Fruit fly (Drosophila melanogaster) whole organism, embryonic: ENCODE measurements around the gene Tps1.

Experiments used
- Atf6 ChIP-seq: fragments of 200-800 bp; sonication (Bioruptor generic); IDR thresholded peaks from 2 replicates; pipeline ENCODE4 v1.3.6; 2022; ENCODE audit warnings: missing biosample characterization, missing genetic modification characterization
- CG12071 ChIP-seq: fragments of 200-800 bp; sonication (Bioruptor generic); optimal IDR thresholded peaks from 3 replicates; lab custom pipeline; 2018; ENCODE audit warnings: missing biosample characterization, mild to moderate bottlenecking, missing genetic modification characterization
- CG15073 ChIP-seq: fragments of 200-800 bp; sonication (Bioruptor generic); optimal IDR thresholded peaks from 2 replicates; lab custom pipeline; 2016; ENCODE audit warnings: missing biosample characterization, missing genetic modification characterization
- CG15514 ChIP-seq: fragments of 200-800 bp; sonication (Bioruptor generic); optimal IDR thresholded peaks from 3 replicates; lab custom pipeline; 2017; ENCODE audit warnings: missing biosample characterization, missing genetic modification characterization, mild to moderate bottlenecking, moderate library complexity, missing genetic modification reagents
- CG18599 ChIP-seq: fragments of 200-800 bp; sonication (Bioruptor generic); optimal IDR thresholded peaks from 3 replicates; lab custom pipeline; 2017; ENCODE audit warnings: missing biosample characterization, missing genetic modification characterization, mild to moderate bottlenecking, moderate library complexity, missing genetic modification reagents
- CG34376 ChIP-seq: fragments of 200-800 bp; sonication (Bioruptor generic); optimal IDR thresholded peaks from 2 replicates; lab custom pipeline; 2018; ENCODE audit warnings: missing biosample characterization, mild to moderate bottlenecking, missing genetic modification characterization
- CG4820 ChIP-seq: fragments of 200-800 bp; sonication (Bioruptor generic); optimal IDR thresholded peaks from 3 replicates; lab custom pipeline; 2016; ENCODE audit warnings: missing biosample characterization, missing genetic modification characterization
- CG7839 ChIP-seq: fragments of 200-800 bp; sonication (Bioruptor generic); optimal IDR thresholded peaks from 3 replicates; lab custom pipeline; 2018; ENCODE audit warnings: missing biosample characterization, mild to moderate bottlenecking, missing genetic modification characterization, moderate library complexity
- CG7987 ChIP-seq: fragments of 200-800 bp; sonication (Bioruptor generic); optimal IDR thresholded peaks from 2 replicates; lab custom pipeline; 2018; ENCODE audit warnings: missing biosample characterization, mild to moderate bottlenecking, missing genetic modification characterization, moderate library complexity
- CG8290 ChIP-seq, 3 experiments: fragments of 200-800 bp; sonication (Bioruptor generic); optimal IDR thresholded peaks; 2 replicates each; lab custom pipeline; 2016 to 2019; ENCODE audit warnings: missing biosample characterization in 3 of 3, missing genetic modification characterization in 3 of 3, mild to moderate bottlenecking in 2 of 3, moderate library complexity in 1 of 3
- Dfd ChIP-seq, 2 experiments: fragments of >200 bp; optimal IDR thresholded peaks; 2 replicates each; lab custom pipeline; 2017; ENCODE audit warnings: missing biosample characterization in 2 of 2, missing genetic modification characterization in 2 of 2
- Eip74EF ChIP-seq, 2 experiments: fragments of 200-800 bp in 1 of 2; fragments of >200 bp in 1 of 2; sonication (Bioruptor generic) in 1 of 2; optimal IDR thresholded peaks; 2 replicates each; lab custom pipeline; 2017 to 2019; ENCODE audit warnings: missing biosample characterization in 2 of 2, missing genetic modification characterization in 2 of 2, mild to moderate bottlenecking in 1 of 2, moderate library complexity in 1 of 2
- HHEX ChIP-seq: fragments of 200-800 bp; sonication (Bioruptor generic); optimal IDR thresholded peaks from 3 replicates; lab custom pipeline; 2017; ENCODE audit warnings: missing biosample characterization, mild to moderate bottlenecking, missing genetic modification characterization, missing genetic modification reagents
- Hey ChIP-seq: fragments of 200-800 bp; sonication (Bioruptor generic); optimal IDR thresholded peaks from 3 replicates; lab custom pipeline; 2018; ENCODE audit warnings: missing biosample characterization, mild to moderate bottlenecking, missing genetic modification characterization
- HmgZ ChIP-seq: fragments of 200-800 bp; sonication (Bioruptor generic); optimal IDR thresholded peaks from 2 replicates; lab custom pipeline; 2018; ENCODE audit warnings: missing biosample characterization, mild to moderate bottlenecking, missing genetic modification characterization
- Med ChIP-seq: fragments of 200-800 bp; sonication (Bioruptor generic); peaks from one replicate; lab custom pipeline; 2016; ENCODE audit warnings: missing biosample characterization, missing genetic modification characterization, mild to moderate bottlenecking, inconsistent platforms, moderate library complexity
- Pdp1 ChIP-seq, 2 experiments: fragments of 200-800 bp; sonication (Bioruptor generic); optimal IDR thresholded peaks; 3 replicates each; lab custom pipeline; 2016; ENCODE audit warnings: missing biosample characterization in 2 of 2, missing genetic modification characterization in 2 of 2, mild to moderate bottlenecking in 1 of 2, moderate library complexity in 1 of 2
- Poxn ChIP-seq: fragments of 200-800 bp; sonication (Bioruptor generic); IDR thresholded peaks from 2 replicates; pipeline ENCODE4 v1.3.6; 2022; ENCODE audit warnings: missing biosample characterization, missing genetic modification characterization
- Rfx ChIP-seq: fragments of 200-800 bp; sonication (Bioruptor generic); IDR thresholded peaks from 2 replicates; pipeline ENCODE4 v1.3.6; 2022; ENCODE audit warnings: missing biosample characterization, missing genetic modification characterization
- Scr ChIP-seq: fragments of 200-800 bp; sonication (Bioruptor generic); IDR thresholded peaks from 2 replicates; pipeline ENCODE4 v1.3.6; 2022; ENCODE audit warnings: missing biosample characterization, missing genetic modification characterization; ENCODE audit not compliant: partially characterized antibody
- bsh ChIP-seq, 2 experiments: fragments of 200-800 bp; sonication (Bioruptor generic); optimal IDR thresholded peaks; 2 replicates each; lab custom pipeline; 2017 to 2018; ENCODE audit warnings: mild to moderate bottlenecking in 2 of 2, missing biosample characterization in 2 of 2, missing genetic modification characterization in 2 of 2, moderate library complexity in 1 of 2
- cg ChIP-seq: fragments of 200-800 bp; sonication (Bioruptor generic); optimal IDR thresholded peaks from 3 replicates; lab custom pipeline; 2019; ENCODE audit warnings: missing biosample characterization, mild to moderate bottlenecking, missing genetic modification characterization, moderate library complexity
- chinmo ChIP-seq: fragments of 200-800 bp; sonication (Bioruptor generic); IDR thresholded peaks from 4 replicates; pipeline ENCODE4 v1.3.6; 2022; ENCODE audit warnings: missing biosample characterization, missing genetic modification characterization; ENCODE audit not compliant: partially characterized antibody
- ci ChIP-seq: fragments of 200-800 bp; sonication (Bioruptor generic); IDR thresholded peaks from 3 replicates; pipeline ENCODE4 v1.3.6; 2022; ENCODE audit warnings: missing biosample characterization, missing genetic modification characterization
- crp ChIP-seq, 2 experiments: fragments of 200-800 bp; sonication (Bioruptor generic); optimal IDR thresholded peaks; 2 replicates in 1 of 2; 3 replicates in 1 of 2; lab custom pipeline; 2017; ENCODE audit warnings: missing biosample characterization in 2 of 2, missing genetic modification characterization in 2 of 2, mild to moderate bottlenecking in 1 of 2, moderate library complexity in 1 of 2
- ewg ChIP-seq: fragments of 200-800 bp; sonication (Bioruptor generic); optimal IDR thresholded peaks from 3 replicates; lab custom pipeline; 2017; ENCODE audit warnings: mild to moderate bottlenecking, missing biosample characterization, missing genetic modification reagents, missing genetic modification characterization
- exex ChIP-seq: fragments of 200-800 bp; sonication (Bioruptor generic); optimal IDR thresholded peaks from 4 replicates; lab custom pipeline; 2018; ENCODE audit warnings: missing biosample characterization, mild to moderate bottlenecking, missing genetic modification characterization, moderate library complexity
- grn ChIP-seq: fragments of 200-800 bp; sonication (Bioruptor generic); optimal IDR thresholded peaks from 3 replicates; lab custom pipeline; 2017; ENCODE audit warnings: missing biosample characterization, missing genetic modification characterization
- gro ChIP-seq: fragments of 200-800 bp; sonication (Bioruptor generic); optimal IDR thresholded peaks from 2 replicates; lab custom pipeline; 2016; ENCODE audit warnings: missing biosample characterization, missing genetic modification characterization
- gsb-n ChIP-seq: fragments of 200-800 bp; sonication (Bioruptor generic); optimal IDR thresholded peaks from 3 replicates; lab custom pipeline; 2018; ENCODE audit warnings: missing biosample characterization, mild to moderate bottlenecking, missing genetic modification characterization
- ham ChIP-seq: fragments of 200-800 bp; sonication (Bioruptor generic); IDR thresholded peaks from 2 replicates; pipeline ENCODE4 v1.3.6; 2022; ENCODE audit warnings: missing biosample characterization, missing genetic modification characterization
- lab ChIP-seq: fragments of 200-800 bp; sonication (Bioruptor generic); optimal IDR thresholded peaks from 3 replicates; lab custom pipeline; 2017; ENCODE audit warnings: missing biosample characterization, missing genetic modification characterization, mild to moderate bottlenecking, moderate library complexity, missing genetic modification reagents
- maf-S ChIP-seq: fragments of 200-800 bp; sonication (Bioruptor generic); optimal IDR thresholded peaks from 2 replicates; lab custom pipeline; 2016; ENCODE audit warnings: missing biosample characterization, missing genetic modification characterization
- mirr ChIP-seq: fragments of 200-800 bp; sonication (Bioruptor generic); optimal IDR thresholded peaks from 3 replicates; lab custom pipeline; 2018; ENCODE audit warnings: missing biosample characterization, mild to moderate bottlenecking, missing genetic modification characterization
- nom ChIP-seq: fragments of 200-800 bp; sonication (Bioruptor generic); optimal IDR thresholded peaks from 2 replicates; lab custom pipeline; 2017; ENCODE audit warnings: missing biosample characterization, missing genetic modification characterization, mild to moderate bottlenecking, moderate library complexity, missing genetic modification reagents
- otp ChIP-seq: fragments of 200-800 bp; sonication (Bioruptor generic); IDR thresholded peaks from 3 replicates; pipeline ENCODE4, ENCODE4 v1.3.6; 2022; ENCODE audit warnings: missing biosample characterization, missing genetic modification characterization
- peb ChIP-seq: fragments of 200-800 bp; sonication (Bioruptor generic); IDR thresholded peaks from 2 replicates; pipeline ENCODE4 v1.3.6; 2022; ENCODE audit warnings: missing biosample characterization, missing genetic modification characterization
- sd ChIP-seq: fragments of 200-800 bp; sonication (Bioruptor generic); optimal IDR thresholded peaks from 3 replicates; lab custom pipeline; 2018; ENCODE audit warnings: missing biosample characterization, mild to moderate bottlenecking, missing genetic modification characterization, moderate library complexity
- sens ChIP-seq: fragments of 200-800 bp; sonication (Bioruptor generic); peaks from one replicate; lab custom pipeline; 2016; ENCODE audit warnings: missing biosample characterization, missing genetic modification characterization
- sens-2 ChIP-seq: fragments of 200-800 bp; sonication (Bioruptor generic); IDR thresholded peaks from 2 replicates; pipeline ENCODE4 v1.3.6; 2022; ENCODE audit warnings: missing biosample characterization, missing genetic modification characterization
- slou ChIP-seq: fragments of 200-800 bp; sonication (Bioruptor generic); optimal IDR thresholded peaks from 3 replicates; lab custom pipeline; 2016; ENCODE audit warnings: missing biosample characterization, missing genetic modification characterization
- sug ChIP-seq: fragments of 200-800 bp; optimal IDR thresholded peaks from 2 replicates; lab custom pipeline; 2019; ENCODE audit warnings: missing biosample characterization, mild to moderate bottlenecking, missing genetic modification characterization, moderate library complexity
- unpg ChIP-seq: fragments of 200-800 bp; sonication (Bioruptor generic); optimal IDR thresholded peaks from 3 replicates; lab custom pipeline; 2018; ENCODE audit warnings: missing biosample characterization, mild to moderate bottlenecking, missing genetic modification characterization, moderate library complexity

Gene Tps1

DNA sequence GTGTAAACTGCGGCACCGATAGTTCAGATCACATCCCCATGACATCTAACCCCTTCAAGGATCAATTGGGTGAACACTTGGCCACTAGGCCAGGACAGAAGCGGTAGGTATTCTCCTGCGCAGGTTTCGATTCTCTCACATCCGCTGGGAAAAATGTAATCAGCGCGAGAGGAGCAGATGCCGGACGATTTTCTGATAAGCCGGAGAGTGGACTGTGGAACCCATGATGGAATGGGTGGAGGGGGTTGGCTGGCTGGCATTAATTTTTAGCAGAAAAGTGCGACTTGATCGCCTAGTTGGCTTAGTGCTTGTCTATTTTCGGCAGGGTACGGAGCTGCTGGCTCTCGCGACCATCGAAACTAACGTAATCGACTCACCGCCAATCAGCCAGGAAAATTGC, at the start of gene Tps1:
Gene Tps1, plus strand, starts transcription at position 301 of the 400 bp plus-strand sequence.
- TF ChIP-seq grn (GFP tag; lab: Kevin White, UChicago) (no peak), nom (GFP tag; lab: Kevin White, UChicago) (peak; percentile 42), ham (GFP tag; lab: Robert Waterston, UW) (0 out of 2 replicates have a peak, but pooled peaks have one; percentile 12), CG7987 (no peak), sug (tag; lab: Kevin White, UChicago) (peak; percentile 6), CG34376 (GFP tag; lab: Kevin White, UChicago) (peak; percentile 64), CG7839 (tag; lab: Kevin White, UChicago) (no peak)
- TF ChIP-seq, all 482 proteins: peak for 4

DNA sequence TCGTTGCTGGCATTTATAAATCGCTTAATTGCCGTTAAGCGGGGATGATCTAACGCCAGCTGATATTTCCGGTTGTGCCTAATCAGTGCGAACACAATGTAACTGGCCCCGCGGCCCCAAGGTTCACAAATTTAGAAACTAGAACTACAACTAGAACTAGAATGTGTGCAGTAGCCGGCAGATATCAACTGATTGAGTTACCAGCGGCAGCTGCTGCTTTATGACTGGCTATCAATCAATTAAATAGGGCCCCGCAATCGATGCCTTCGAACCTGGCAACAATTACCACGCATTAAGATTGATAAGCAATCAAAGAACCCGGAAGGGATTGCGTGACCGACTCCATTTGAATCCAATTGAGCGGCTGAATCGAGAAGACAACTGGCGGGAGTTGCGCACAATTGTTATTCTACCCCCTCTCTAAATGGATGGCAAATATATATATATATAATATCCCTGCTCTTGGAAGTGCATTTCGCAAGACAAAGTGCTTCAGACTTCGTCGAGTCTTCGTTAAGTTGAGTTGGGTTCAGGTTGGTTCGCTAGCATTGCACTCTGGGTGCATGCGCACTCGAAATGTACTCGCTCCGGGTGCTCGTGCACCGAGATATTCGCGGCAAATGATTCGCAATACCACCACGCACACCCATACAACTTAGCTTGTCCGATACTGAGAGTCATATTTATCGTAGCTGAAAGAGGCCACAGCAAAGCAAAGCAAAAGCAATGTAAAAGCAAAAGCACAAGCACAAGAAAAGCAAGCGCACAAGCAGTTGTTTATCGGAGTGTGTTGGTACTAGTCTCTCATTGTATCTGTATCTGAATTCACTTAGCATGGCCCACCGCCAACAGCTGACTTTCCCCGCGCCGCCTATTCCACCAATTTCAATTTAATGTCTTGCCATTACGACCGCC, 48.1 kb upstream of the Tps1 start:
- TF ChIP-seq sd (tag; lab: Kevin White, UChicago) (peak; percentile 58), chinmo (peak; percentile 57; the same call in 1 of the 4 replicates), sens-2 (GFP tag; lab: Robert Waterston, UW) (peak; percentile 39; the same call in 1 of the 2 replicates), Atf6 (GFP tag; lab: Robert Waterston, UW) (0 out of 2 replicates have a peak, but pooled peaks have one; percentile 29), sens (GFP tag; lab: Kevin White, UChicago) (peak; percentile 50), CG15514 (GFP tag; lab: Kevin White, UChicago) (peak; percentile 2), Med (GFP tag; lab: Kevin White, UChicago) (peak; percentile 32), sug (tag; lab: Kevin White, UChicago) (peak; percentile 73), slou (GFP tag; lab: Kevin White, UChicago) (no peak), CG18599 (peak; percentile 14), HHEX (GFP tag; lab: Kevin White, UChicago) (peak; percentile 15), Poxn (GFP tag; lab: Robert Waterston, UW) (no peak), CG12071 (GFP tag; lab: Kevin White, UChicago) (peak; percentile 1), mirr (peak; percentile 85), maf-S (GFP tag; lab: Kevin White, UChicago) (no peak), grn (GFP tag; lab: Kevin White, UChicago) (peak; percentile 15), Pdp1 (GFP tag; optimal IDR thresholded peaks at IDR 0.05; lab: Kevin White, UChicago) (peak in 1 of 2 experiments; percentile 37), peb (GFP tag; lab: Robert Waterston, UW) (no peak), Dfd (GFP tag; optimal IDR thresholded peaks at IDR 0.05; lab: Kevin White, UChicago) (no peak), Hey (tag; lab: Kevin White, UChicago) (peak; percentile 10), cg (GFP tag; lab: Kevin White, UChicago) (peak; percentile 22), Scr (GFP tag; lab: Robert Waterston, UW) (0 out of 2 replicates have a peak, but pooled peaks have one; percentile 17), ewg (GFP tag; lab: Kevin White, UChicago) (peak; percentile 12), CG4820 (GFP tag; lab: Kevin White, UChicago) (no peak), gro (GFP tag; lab: Kevin White, UChicago) (peak; percentile 4), HmgZ (peak; percentile 10), unpg (GFP tag; lab: Kevin White, UChicago) (peak; percentile 5), lab (GFP tag; lab: Kevin White, UChicago) (peak; percentile 10), CG8290 (GFP tag; optimal IDR thresholded peaks at IDR 0.05; lab: Kevin White, UChicago) (no peak), CG8290 (tag; optimal IDR thresholded peaks at IDR 0.05; lab: Kevin White, UChicago) (peak in 1 of 2 experiments; percentile 21), CG34376 (GFP tag; lab: Kevin White, UChicago) (peak; percentile 28), crp (GFP tag; optimal IDR thresholded peaks at IDR 0.05; lab: Kevin White, UChicago) (peak in 1 of 2 experiments; percentile 5), CG15073 (GFP tag; lab: Kevin White, UChicago) (no peak), Eip74EF (GFP tag; optimal IDR thresholded peaks at IDR 0.05; lab: Kevin White, UChicago) (peak in 1 of 2 experiments; percentile 86), ci (GFP tag; lab: Robert Waterston, UW) (0 out of 3 replicates have a peak, but pooled peaks have one; percentile 15), otp (GFP tag; lab: Robert Waterston, UW) (0 out of 3 replicates have a peak, but pooled peaks have one; percentile 15), bsh (GFP tag; optimal IDR thresholded peaks at IDR 0.05; lab: Kevin White, UChicago) (no peak), Rfx (0 out of 2 replicates have a peak, but pooled peaks have one; percentile 5), exex (tag; lab: Kevin White, UChicago) (peak; percentile 98), gsb-n (peak; percentile 4)
